Fruit fly (Drosophila melanogaster) whole organism, embryonic: Measurements from ENCODE around the gene CG1092.

Experiments
- Asciz ChIP-seq: fragments of 200-800 bp; sonication (Bioruptor generic); optimal IDR thresholded peaks from 2 replicates; lab custom pipeline; 2017; ENCODE audit warnings: missing biosample characterization, mild to moderate bottlenecking, missing genetic modification characterization, missing genetic modification reagents
- Bgb ChIP-seq: fragments of 200-800 bp; sonication (Bioruptor generic); IDR thresholded peaks from 2 replicates; pipeline ENCODE4 v1.3.6; 2022; ENCODE audit warnings: missing biosample characterization, missing genetic modification characterization; ENCODE audit not compliant: partially characterized antibody
- Blimp-1 ChIP-seq: fragments of 200-800 bp; sonication (Bioruptor generic); optimal IDR thresholded peaks from 3 replicates; lab custom pipeline; 2018; ENCODE audit warnings: missing biosample characterization, missing genetic modification characterization, mild to moderate bottlenecking, moderate library complexity, missing genetic modification reagents
- CG10543 ChIP-seq: fragments of 200-800 bp; sonication (Bioruptor generic); optimal IDR thresholded peaks from 3 replicates; lab custom pipeline; 2017; ENCODE audit warnings: missing biosample characterization, mild to moderate bottlenecking, missing genetic modification characterization, moderate library complexity
- CG11085 ChIP-seq: fragments of 200-800 bp; sonication (Bioruptor generic); IDR thresholded peaks from 2 replicates; pipeline ENCODE4 v1.3.6; 2022; ENCODE audit warnings: missing biosample characterization, missing genetic modification characterization
- CG11723 ChIP-seq: fragments of 200-800 bp; sonication (Bioruptor generic); optimal IDR thresholded peaks from 2 replicates; lab custom pipeline; 2017; ENCODE audit warnings: missing biosample characterization, mild to moderate bottlenecking, missing genetic modification characterization
- CG12659 ChIP-seq: fragments of 200-800 bp; sonication (Bioruptor generic); optimal IDR thresholded peaks from 3 replicates; lab custom pipeline; 2017; ENCODE audit warnings: mild to moderate bottlenecking, missing biosample characterization, missing genetic modification reagents, missing genetic modification characterization
- CG13624 ChIP-seq: fragments of 200-800 bp; sonication (Bioruptor generic); optimal IDR thresholded peaks from 2 replicates; lab custom pipeline; 2016; ENCODE audit warnings: missing biosample characterization, missing genetic modification characterization
- CG15011 ChIP-seq: fragments of 200-800 bp; sonication (Bioruptor generic); optimal IDR thresholded peaks from 3 replicates; lab custom pipeline; 2018; ENCODE audit warnings: missing biosample characterization, mild to moderate bottlenecking, missing genetic modification characterization
- CG1603 ChIP-seq: fragments of 200-800 bp; sonication (Bioruptor generic); optimal IDR thresholded peaks from 2 replicates; lab custom pipeline; 2019; ENCODE audit warnings: missing biosample characterization, mild to moderate bottlenecking, missing genetic modification characterization, moderate library complexity
- CG17568 ChIP-seq: fragments of 200-800 bp; sonication (Bioruptor generic); optimal IDR thresholded peaks from 2 replicates; lab custom pipeline; 2018; ENCODE audit warnings: missing biosample characterization, mild to moderate bottlenecking, missing genetic modification characterization, moderate library complexity
- CG17802 ChIP-seq: fragments of 200-800 bp; sonication (Bioruptor generic); optimal IDR thresholded peaks from 2 replicates; lab custom pipeline; 2018; ENCODE audit warnings: missing biosample characterization, mild to moderate bottlenecking, missing genetic modification characterization, moderate library complexity
- CG1792 ChIP-seq: fragments of 200-800 bp; sonication (Bioruptor generic); optimal IDR thresholded peaks from 2 replicates; lab custom pipeline; 2016; ENCODE audit warnings: missing biosample characterization, missing genetic modification characterization
- CG2678 ChIP-seq: fragments of 200-800 bp; sonication (Bioruptor generic); optimal IDR thresholded peaks from 3 replicates; lab custom pipeline; 2019; ENCODE audit warnings: missing biosample characterization, mild to moderate bottlenecking, missing genetic modification characterization, moderate library complexity
- CG2712 ChIP-seq: fragments of 200-800 bp; optimal IDR thresholded peaks from 3 replicates; lab custom pipeline; 2019; ENCODE audit warnings: missing biosample characterization, mild to moderate bottlenecking, missing genetic modification characterization, moderate library complexity
- CG32532 ChIP-seq: fragments of 200-800 bp; sonication (Bioruptor generic); IDR thresholded peaks from 2 replicates; pipeline ENCODE4 v1.3.6; 2022; ENCODE audit warnings: missing biosample characterization, missing genetic modification characterization
- CG43689 ChIP-seq: fragments of 200-800 bp; sonication (Bioruptor generic); IDR thresholded peaks from 2 replicates; pipeline ENCODE4 v1.3.6; 2022; ENCODE audit warnings: missing biosample characterization, missing genetic modification characterization
- CG4617 ChIP-seq: fragments of 200-800 bp; sonication (Bioruptor generic); optimal IDR thresholded peaks from 3 replicates; lab custom pipeline; 2016; ENCODE audit warnings: missing biosample characterization, missing genetic modification characterization, borderline replicate concordance
- CG4707 ChIP-seq: fragments of 200-800 bp; sonication (Bioruptor generic); optimal IDR thresholded peaks from 2 replicates; lab custom pipeline; 2018; ENCODE audit warnings: missing biosample characterization, mild to moderate bottlenecking, missing genetic modification characterization, moderate library complexity
- CG7271 ChIP-seq: fragments of 200-800 bp; sonication (Bioruptor generic); optimal IDR thresholded peaks from 2 replicates; lab custom pipeline; 2018; ENCODE audit warnings: missing biosample characterization, mild to moderate bottlenecking, missing genetic modification characterization, moderate library complexity
- CG7357 ChIP-seq: fragments of 200-800 bp; sonication (Bioruptor generic); IDR thresholded peaks from 3 replicates; pipeline ENCODE4 v1.3.6; 2022; ENCODE audit warnings: missing biosample characterization, missing genetic modification characterization
- CG8359 ChIP-seq: fragments of 200-800 bp; sonication (Bioruptor generic); optimal IDR thresholded peaks from 2 replicates; lab custom pipeline; 2017; ENCODE audit warnings: missing biosample characterization, mild to moderate bottlenecking, missing genetic modification characterization, borderline replicate concordance
- E2f1 ChIP-seq: fragments of 200-800 bp; sonication (Bioruptor generic); IDR thresholded peaks from 2 replicates; pipeline ENCODE4 v1.3.6; 2022; ENCODE audit warnings: missing biosample characterization, missing genetic modification characterization
- E2f2 ChIP-seq: fragments of 200-800 bp; sonication (Bioruptor generic); IDR thresholded peaks from 2 replicates; pipeline ENCODE4 v1.3.6; 2022; ENCODE audit warnings: missing biosample characterization, missing genetic modification characterization
- Eip74EF ChIP-seq, 2 experiments: fragments of 200-800 bp in 1 of 2; fragments of >200 bp in 1 of 2; sonication (Bioruptor generic) in 1 of 2; optimal IDR thresholded peaks; 2 replicates each; lab custom pipeline; 2017 to 2019; ENCODE audit warnings: missing biosample characterization in 2 of 2, missing genetic modification characterization in 2 of 2, mild to moderate bottlenecking in 1 of 2, moderate library complexity in 1 of 2
- H2.0 ChIP-seq: fragments of 200-800 bp; sonication (Bioruptor generic); IDR thresholded peaks from 2 replicates; pipeline ENCODE4 v1.3.6; 2022; ENCODE audit warnings: missing biosample characterization, missing genetic modification characterization
- Hmx ChIP-seq: fragments of 200-800 bp; sonication (Bioruptor generic); optimal IDR thresholded peaks from 2 replicates; lab custom pipeline; 2016; ENCODE audit warnings: missing biosample characterization, missing genetic modification characterization
- MESR4 ChIP-seq: fragments of 200-800 bp; sonication (Bioruptor generic); optimal IDR thresholded peaks from 2 replicates; lab custom pipeline; 2018; ENCODE audit warnings: missing biosample characterization, mild to moderate bottlenecking, missing genetic modification characterization, moderate library complexity
- NC2α ChIP-seq: fragments of 200-800 bp; sonication (Bioruptor generic); optimal IDR thresholded peaks from 2 replicates; lab custom pipeline; 2016; ENCODE audit warnings: missing biosample characterization, missing genetic modification characterization
- Oaz ChIP-seq: fragments of 200-800 bp; sonication (Bioruptor generic); IDR thresholded peaks from 2 replicates; pipeline ENCODE4 v1.3.6; 2022; ENCODE audit warnings: missing biosample characterization, missing genetic modification characterization
- Sin3A ChIP-seq: fragments of >200 bp; optimal IDR thresholded peaks from 2 replicates; lab custom pipeline; 2018
- ap ChIP-seq: fragments of 200-800 bp; sonication (Bioruptor generic); IDR thresholded peaks from 2 replicates; pipeline ENCODE4 v1.3.6; 2022; ENCODE audit warnings: missing biosample characterization, missing genetic modification characterization
- bcd ChIP-seq: fragments of 200-800 bp; sonication (Bioruptor generic); optimal IDR thresholded peaks from 2 replicates; lab custom pipeline; 2017; ENCODE audit warnings: missing biosample characterization, mild to moderate bottlenecking, missing genetic modification characterization
- br ChIP-seq: fragments of >200 bp; optimal IDR thresholded peaks from 2 replicates; lab custom pipeline; 2017
- crc ChIP-seq: fragments of 200-800 bp; sonication (Bioruptor generic); optimal IDR thresholded peaks from 2 replicates; lab custom pipeline; 2016; ENCODE audit warnings: missing biosample characterization, missing genetic modification characterization
- danr ChIP-seq: fragments of 200-800 bp; sonication (Bioruptor generic); IDR thresholded peaks from 2 replicates; pipeline ENCODE4 v1.3.6; 2022; ENCODE audit warnings: missing biosample characterization, missing genetic modification characterization
- disco-r ChIP-seq: fragments of 200-800 bp; sonication (Bioruptor generic); optimal IDR thresholded peaks from 2 replicates; lab custom pipeline; 2016; ENCODE audit warnings: missing biosample characterization, missing genetic modification characterization
- dpn ChIP-seq, 2 experiments: fragments of 200-800 bp; sonication (Bioruptor generic); optimal IDR thresholded peaks; 3 replicates each; lab custom pipeline; 2016; ENCODE audit warnings: missing biosample characterization in 2 of 2, missing genetic modification characterization in 2 of 2
- eyg ChIP-seq: fragments of 200-800 bp; sonication (Bioruptor generic); optimal IDR thresholded peaks from 3 replicates; lab custom pipeline; 2016; ENCODE audit warnings: missing biosample characterization, missing genetic modification characterization
- grau ChIP-seq: fragments of 200-800 bp; optimal IDR thresholded peaks from 3 replicates; lab custom pipeline; 2019; ENCODE audit warnings: missing biosample characterization, mild to moderate bottlenecking, missing genetic modification characterization, moderate library complexity
- jumu ChIP-seq: fragments of 200-800 bp; sonication (Bioruptor generic); optimal IDR thresholded peaks from 3 replicates; lab custom pipeline; 2016; ENCODE audit warnings: missing biosample characterization, missing genetic modification characterization
- nerfin-2 ChIP-seq: fragments of 200-800 bp; sonication (Bioruptor generic); IDR thresholded peaks from 2 replicates; pipeline ENCODE4 v1.3.6; 2022; ENCODE audit warnings: missing biosample characterization, missing genetic modification characterization; ENCODE audit not compliant: partially characterized antibody
- org-1 ChIP-seq: fragments of 200-800 bp; sonication (Bioruptor generic); optimal IDR thresholded peaks from 2 replicates; lab custom pipeline; 2017; ENCODE audit warnings: missing biosample characterization, missing genetic modification characterization
- phol ChIP-seq: fragments of 200-800 bp; sonication (Bioruptor generic); optimal IDR thresholded peaks from 3 replicates; lab custom pipeline; 2018; ENCODE audit warnings: missing biosample characterization, mild to moderate bottlenecking, missing genetic modification characterization, moderate library complexity
- pzg ChIP-seq: fragments of 200-800 bp; sonication (Bioruptor generic); optimal IDR thresholded peaks from 3 replicates; lab custom pipeline; 2018; ENCODE audit warnings: missing biosample characterization, mild to moderate bottlenecking, missing genetic modification characterization, moderate library complexity
- ro ChIP-seq: fragments of 200-800 bp; sonication (Bioruptor generic); IDR thresholded peaks from 2 replicates; pipeline ENCODE4 v1.3.6; 2022; ENCODE audit warnings: missing biosample characterization, missing genetic modification characterization
- ssp ChIP-seq: fragments of 200-800 bp; sonication (Bioruptor generic); IDR thresholded peaks from 2 replicates; pipeline ENCODE4 v1.3.6; 2022; ENCODE audit warnings: missing biosample characterization, missing genetic modification characterization
- toy ChIP-seq: fragments of 200-800 bp; sonication (Bioruptor generic); IDR thresholded peaks from 2 replicates; pipeline ENCODE4 v1.3.6; 2022; ENCODE audit warnings: missing biosample characterization, missing genetic modification characterization
- zfh1 ChIP-seq: fragments of 200-800 bp; sonication (Bioruptor generic); IDR thresholded peaks from 3 replicates; pipeline ENCODE4 v1.3.6; 2022; ENCODE audit warnings: missing biosample characterization, missing genetic modification characterization

The CG1092 gene

DNA sequence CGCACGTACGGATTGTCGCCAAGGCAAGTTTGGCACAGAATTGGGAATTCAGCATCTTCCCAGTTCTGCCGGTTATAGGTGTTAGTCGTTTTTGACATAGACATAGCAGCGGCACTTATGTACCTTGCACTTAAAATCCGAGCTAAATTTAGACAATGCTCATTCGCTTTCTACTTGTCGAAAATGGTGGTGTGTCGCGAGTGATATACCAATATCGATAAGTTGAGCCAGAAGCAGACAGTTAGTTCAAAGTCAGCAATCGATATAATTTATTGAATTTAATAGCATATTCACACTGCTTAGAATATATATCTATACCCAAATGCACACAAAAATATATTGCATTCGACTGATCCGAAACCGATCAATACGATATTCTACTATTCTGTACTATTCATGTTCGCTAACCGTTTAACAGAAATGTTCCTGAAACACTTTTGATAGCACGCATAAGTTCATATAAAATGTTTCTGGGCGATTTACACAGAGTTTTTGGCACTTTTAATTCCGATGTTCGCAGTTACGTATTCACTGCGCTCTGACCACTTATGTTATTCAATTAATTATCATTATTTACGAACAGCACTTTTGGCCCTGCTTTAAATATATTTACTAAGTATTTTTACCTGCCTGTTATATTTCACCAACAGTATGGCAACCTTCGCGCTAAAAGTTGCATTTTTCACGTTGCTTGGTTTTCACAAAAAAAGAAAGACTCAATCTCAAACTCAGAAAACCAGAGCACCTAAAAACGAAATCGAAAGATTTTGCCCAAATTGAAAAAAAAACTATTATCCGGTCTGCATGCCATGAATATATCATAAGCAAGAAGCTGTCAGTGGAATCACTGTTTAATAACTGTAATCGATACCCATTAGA, 34.2 kb upstream of the CG1092 start, which contains the start of gene CG14641 (continued):
- peak; percentile 51 for TF ChIP-seq CG2712 (tag; lab: Kevin White, UChicago)
- peak; percentile 39 for TF ChIP-seq CG12659 (GFP tag; lab: Kevin White, UChicago)
- TF ChIP-seq CG2678 (tag; lab: Kevin White, UChicago): no peak
- TF ChIP-seq dpn (GFP tag; optimal IDR thresholded peaks at IDR 0.05; lab: Kevin White, UChicago): no peak
- TF ChIP-seq CG11723 (GFP tag; lab: Kevin White, UChicago): peak; percentile 64
- no peak for TF ChIP-seq Asciz
- TF ChIP-seq CG13624 (GFP tag; lab: Kevin White, UChicago): no peak
- TF ChIP-seq bcd (GFP tag; lab: Kevin White, UChicago): no peak
- TF ChIP-seq Eip74EF (GFP tag; optimal IDR thresholded peaks at IDR 0.05; lab: Kevin White, UChicago): peak in 1 of 2 experiments; percentile 66
- TF ChIP-seq CG32532 (GFP tag; lab: Robert Waterston, UW): no peak
- TF ChIP-seq CG1603 (tag; lab: Kevin White, UChicago): peak; percentile 74
- no peak for TF ChIP-seq ro (GFP tag; lab: Robert Waterston, UW)
- no peak for TF ChIP-seq CG4707
- no peak for TF ChIP-seq Blimp-1
- TF ChIP-seq disco-r (GFP tag; lab: Kevin White, UChicago): no peak
- no peak for TF ChIP-seq CG11085 (GFP tag; lab: Robert Waterston, UW)
- peak; percentile 61 for TF ChIP-seq CG4617 (GFP tag; lab: Kevin White, UChicago)
- TF ChIP-seq CG8359 (GFP tag; lab: Kevin White, UChicago): no peak
- TF ChIP-seq jumu (GFP tag; lab: Kevin White, UChicago): no peak
- no peak for TF ChIP-seq CG43689 (GFP tag; lab: Robert Waterston, UW)
- no peak for TF ChIP-seq phol (tag; lab: Kevin White, UChicago)
- no peak for TF ChIP-seq Sin3A
- TF ChIP-seq CG7271 (tag; lab: Kevin White, UChicago): no peak
- 0 out of 2 replicates have a peak, but pooled peaks have one; percentile 21 for TF ChIP-seq nerfin-2 (GFP tag; lab: Robert Waterston, UW)
- no peak for TF ChIP-seq CG15011 (GFP tag; lab: Kevin White, UChicago)
- TF ChIP-seq H2.0 (GFP tag; lab: Robert Waterston, UW): no peak
- no peak for TF ChIP-seq CG10543 (GFP tag; lab: Kevin White, UChicago)
- no peak for TF ChIP-seq br
- peak; percentile 45 for TF ChIP-seq pzg
- no peak for TF ChIP-seq NC2α
- no peak for TF ChIP-seq danr (GFP tag; lab: Robert Waterston, UW)
- peak; percentile 1 for TF ChIP-seq grau (tag; lab: Kevin White, UChicago)
- TF ChIP-seq org-1 (GFP tag; lab: Kevin White, UChicago): no peak
- TF ChIP-seq CG17802 (tag; lab: Kevin White, UChicago): peak; percentile 85
- TF ChIP-seq E2f1 (GFP tag; lab: Robert Waterston, UW): no peak
- peak; percentile 92 for TF ChIP-seq MESR4 (GFP tag; lab: Kevin White, UChicago)
- TF ChIP-seq CG1792 (GFP tag; lab: Kevin White, UChicago): no peak
- TF ChIP-seq ssp (GFP tag; lab: Robert Waterston, UW): peak; percentile 97
- TF ChIP-seq Oaz: no peak
- no peak for TF ChIP-seq crc (GFP tag; lab: Kevin White, UChicago)
- TF ChIP-seq zfh1 (GFP tag; lab: Robert Waterston, UW): no peak
- no peak for TF ChIP-seq E2f2
- TF ChIP-seq eyg (GFP tag; lab: Kevin White, UChicago): no peak
- TF ChIP-seq Hmx (GFP tag; lab: Kevin White, UChicago): no peak
- 0 out of 2 replicates have a peak, but pooled peaks have one; percentile 11 for TF ChIP-seq ap (GFP tag; lab: Robert Waterston, UW)
- no peak for TF ChIP-seq toy (GFP tag; lab: Robert Waterston, UW)
- peak; percentile 90 for TF ChIP-seq CG7357 (GFP tag; lab: Robert Waterston, UW)
- TF ChIP-seq Bgb (GFP tag; lab: Robert Waterston, UW): peak; percentile 55; the same call in 1 of the 2 replicates
- TF ChIP-seq CG17568 (GFP tag; lab: Kevin White, UChicago): no peak
